Worm (Caenorhabditis elegans): Measurements from ENCODE around the gene dnj-10.
A peak's percentile ranks its signal among the peaks of the same experiment; 100 is the strongest.

- TF ChIP-seq C17E4.6 (GFP tag; IDR thresholded peaks at IDR 0.05) (no peak), ztf-25 (GFP tag; IDR thresholded peaks at IDR 0.05) (no peak), nhr-179 (tag; optimal IDR thresholded peaks at IDR 0.05) (no peak), gei-17 (GFP tag; optimal IDR thresholded peaks at IDR 0.05) (peak; percentile 60), unc-62 (GFP tag; optimal IDR thresholded peaks at IDR 0.05) (peak; percentile 35), akir-1 (GFP tag; optimal IDR thresholded peaks at IDR 0.05) (no peak)
These were observed 27.4 kb downstream of the dnj-10 start for ce11 chrIII:8658367-8658761.

Data from whole organism, young adult.